Fruit fly (Drosophila melanogaster): ENCODE data around the gene ChT.

- TF ChIP-seq CG8301 (tag; optimal IDR thresholded peaks at IDR 0.05) (no peak), EcR (GFP tag; optimal IDR thresholded peaks at IDR 0.05) (no peak), CG4496 (GFP tag; IDR thresholded peaks at IDR 0.05) (no peak), CG9948 (tag; optimal IDR thresholded peaks at IDR 0.05) (no peak), CG17806 (tag; optimal IDR thresholded peaks at IDR 0.05) (no peak), CG14655 (GFP tag; optimal IDR thresholded peaks at IDR 0.05) (no peak), CG34367 (tag; optimal IDR thresholded peaks at IDR 0.05) (no peak), Ets98B (GFP tag; IDR thresholded peaks at IDR 0.05) (no peak), D1 (tag; optimal IDR thresholded peaks at IDR 0.05) (no peak), CG12605 (GFP tag; IDR thresholded peaks at IDR 0.05) (no peak)
Observed at dm6 chr3R:18721368-18721767, 41.0 kb downstream of the ChT start.

Data from whole organism, pupa.